Worm (Caenorhabditis elegans): Measurements from ENCODE around the gene K07C5.9.

K07C5.9 gene

DNA sequence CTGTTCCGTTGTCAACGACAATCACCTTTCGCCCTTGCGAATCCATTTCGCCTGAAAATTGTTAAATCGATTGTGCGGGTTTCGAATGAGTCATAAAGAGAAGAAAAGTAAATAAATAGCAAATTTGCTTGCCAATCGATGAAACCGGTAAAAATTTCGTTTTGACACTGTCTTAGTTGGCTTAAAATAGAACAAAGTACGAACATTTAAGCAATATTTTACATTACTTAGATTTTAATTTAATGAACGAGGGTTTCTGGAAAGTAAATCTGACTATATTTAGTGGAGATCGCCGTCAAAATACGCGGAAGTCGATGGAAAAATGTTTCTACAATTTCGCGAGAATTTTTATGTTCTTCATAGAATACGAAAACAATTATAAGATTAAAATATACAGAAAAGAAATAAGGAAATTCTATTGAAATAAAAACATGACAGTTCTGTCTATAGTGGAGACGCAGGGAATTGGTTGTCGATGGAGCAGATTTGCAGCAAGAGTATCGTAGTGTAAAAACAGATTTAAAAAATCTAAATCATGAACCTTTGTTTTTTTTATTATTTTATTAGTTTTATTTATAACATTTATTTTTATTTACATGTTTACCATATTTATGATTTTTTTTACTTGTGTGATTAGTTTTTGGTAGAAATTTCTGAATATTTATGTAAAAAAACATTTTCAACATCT lies 11.5 kb downstream of the K07C5.9 start, which contains the start of gene arx-2:
Gene arx-2, minus strand, starts transcription at position 51 of the 688 bp plus-strand sequence.
- TF ChIP-seq lsy-2 (tag; optimal IDR thresholded peaks at IDR 0.05) (peak; percentile 16), nhr-237 (tag; optimal IDR thresholded peaks at IDR 0.05) (peak; percentile 38), ceh-39 (tag; optimal IDR thresholded peaks at IDR 0.05) (peak; percentile 12), snpc-4 (tag; optimal IDR thresholded peaks at IDR 0.05) (no peak), lin-32 (GFP tag; optimal IDR thresholded peaks at IDR 0.05) (no peak), ces-1 (GFP tag; optimal IDR thresholded peaks at IDR 0.05) (peak; percentile 48), pha-4 (tag; optimal IDR thresholded peaks at IDR 0.05) (peak; percentile 15)

DNA sequence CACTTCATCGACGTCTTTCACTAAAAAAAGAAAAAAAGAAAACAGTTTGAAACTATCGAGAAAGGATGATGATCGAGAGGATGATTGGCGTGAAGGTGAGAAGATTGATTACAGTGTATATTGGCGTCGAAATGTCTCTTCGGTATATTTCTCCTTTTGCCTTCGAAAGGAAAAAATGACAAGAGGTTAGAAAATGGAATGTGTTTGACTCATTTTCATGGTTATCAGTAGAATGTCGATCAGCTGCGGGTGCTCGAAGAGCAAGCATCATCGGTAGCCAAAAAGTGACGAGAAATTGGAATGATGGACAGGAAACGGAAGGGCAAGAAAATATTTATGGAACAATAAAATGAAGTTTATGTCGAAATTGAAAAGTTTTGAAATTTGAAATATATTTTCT lies 16.1 kb downstream of the K07C5.9 start:
- no peak for TF ChIP-seq cnd-1 (tag; optimal IDR thresholded peaks at IDR 0.05)
- no peak for TF ChIP-seq ceh-39 (tag; optimal IDR thresholded peaks at IDR 0.05)
- no peak for TF ChIP-seq tbx-8 (GFP tag; optimal IDR thresholded peaks at IDR 0.05)
- no peak for TF ChIP-seq drap-1 (GFP tag; optimal IDR thresholded peaks at IDR 0.05)
- no peak for TF ChIP-seq snpc-4 (tag; optimal IDR thresholded peaks at IDR 0.05)
- TF ChIP-seq flh-1 (GFP tag; optimal IDR thresholded peaks at IDR 0.05) = no peak
- TF ChIP-seq M03D4.4 (tag; optimal IDR thresholded peaks at IDR 0.05) = no peak
- TF ChIP-seq nhr-2 (tag; optimal IDR thresholded peaks at IDR 0.05) = no peak
- TF ChIP-seq elt-3 (tag; optimal IDR thresholded peaks at IDR 0.05) = no peak
- no peak for TF ChIP-seq ceh-83 (GFP tag; optimal IDR thresholded peaks at IDR 0.05)

DNA sequence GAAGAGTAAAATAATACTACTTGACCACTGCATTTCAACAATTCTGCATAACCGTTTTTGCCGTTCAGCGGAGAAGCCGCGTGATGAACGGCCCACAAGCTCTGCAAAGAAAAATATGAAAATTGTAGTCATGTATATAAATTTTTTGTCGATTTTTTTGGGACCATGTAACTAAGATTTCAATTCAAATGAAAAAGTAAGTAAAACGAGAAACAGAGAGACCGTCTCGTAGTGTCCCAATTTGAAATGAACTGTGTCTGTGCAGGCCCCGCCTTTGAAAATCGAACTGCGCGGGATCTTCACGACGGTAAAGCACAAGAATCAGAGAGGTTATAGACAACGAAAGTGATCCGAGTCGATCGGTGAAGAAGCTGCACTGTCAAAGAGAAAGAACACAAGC lies 17.9 kb downstream of the K07C5.9 start, which contains the start of gene crm-1:
Gene crm-1, minus strand, starts transcription at position 101 of the 400 bp plus-strand sequence.
- no peak for TF ChIP-seq unc-39 (tag; optimal IDR thresholded peaks at IDR 0.05)
- TF ChIP-seq mls-2 (tag; optimal IDR thresholded peaks at IDR 0.05) = no peak
- no peak for TF ChIP-seq lsy-2 (tag; optimal IDR thresholded peaks at IDR 0.05)
- TF ChIP-seq ham-2 (GFP tag; optimal IDR thresholded peaks at IDR 0.05) = no peak
- no peak for TF ChIP-seq M03D4.4 (tag; optimal IDR thresholded peaks at IDR 0.05)
- no peak for TF ChIP-seq bed-3 (GFP tag; optimal IDR thresholded peaks at IDR 0.05)
- TF ChIP-seq unc-120 (tag; optimal IDR thresholded peaks at IDR 0.05; ENCODE audit: poor library complexity, severe bottlenecking) = no peak
- no peak for TF ChIP-seq sptf-1 (tag; optimal IDR thresholded peaks at IDR 0.05)
- no peak for TF ChIP-seq elt-3 (tag; optimal IDR thresholded peaks at IDR 0.05)
- TF ChIP-seq nhr-12 (tag; optimal IDR thresholded peaks at IDR 0.05) = no peak
- TF ChIP-seq unc-62 (GFP tag; optimal IDR thresholded peaks at IDR 0.05) = no peak
- TF ChIP-seq snpc-4 (tag; optimal IDR thresholded peaks at IDR 0.05) = no peak
- TF ChIP-seq ceh-39 (tag; optimal IDR thresholded peaks at IDR 0.05) = no peak
- no peak for TF ChIP-seq mab-5 (tag; optimal IDR thresholded peaks at IDR 0.05)
- no peak for TF ChIP-seq lin-32 (GFP tag; optimal IDR thresholded peaks at IDR 0.05)
- TF ChIP-seq ces-1 (GFP tag; optimal IDR thresholded peaks at IDR 0.05) = no peak
- no peak for TF ChIP-seq hlh-1 (tag; optimal IDR thresholded peaks at IDR 0.05)
- no peak for TF ChIP-seq nhr-237 (tag; optimal IDR thresholded peaks at IDR 0.05)

DNA sequence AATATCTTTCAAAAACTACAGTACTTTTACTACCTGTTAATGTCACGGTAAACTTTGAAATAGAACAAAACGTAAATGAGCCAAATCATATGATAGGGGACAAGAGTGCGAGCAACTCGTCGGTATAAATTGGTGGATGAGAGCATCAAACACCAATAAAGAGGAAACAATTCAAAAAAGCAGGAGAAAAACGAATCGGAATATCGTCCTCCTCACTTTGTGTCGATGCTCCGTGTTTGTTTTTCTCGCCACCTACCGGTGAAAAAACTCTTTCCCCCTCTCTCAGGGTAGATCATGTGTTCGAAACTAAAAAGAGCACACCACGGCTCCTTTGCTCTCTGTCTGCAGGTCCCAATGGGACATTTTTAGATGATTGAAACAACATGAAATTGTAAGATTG lies 21.9 kb downstream of the K07C5.9 start:
- TF ChIP-seq ces-1 (GFP tag; optimal IDR thresholded peaks at IDR 0.05) (no peak), tbx-8 (GFP tag; optimal IDR thresholded peaks at IDR 0.05) (no peak), cnd-1 (tag; optimal IDR thresholded peaks at IDR 0.05) (no peak), ham-2 (GFP tag; optimal IDR thresholded peaks at IDR 0.05) (no peak), M03D4.4 (tag; optimal IDR thresholded peaks at IDR 0.05) (no peak), elt-1 (tag; optimal IDR thresholded peaks at IDR 0.05; ENCODE audit: borderline replicate concordance, insufficient read depth) (no peak), nhr-2 (tag; optimal IDR thresholded peaks at IDR 0.05) (no peak), pha-4 (tag; optimal IDR thresholded peaks at IDR 0.05) (no peak), mep-1 (tag; optimal IDR thresholded peaks at IDR 0.05) (no peak), ztf-11 (tag; optimal IDR thresholded peaks at IDR 0.05) (no peak), mls-2 (tag; optimal IDR thresholded peaks at IDR 0.05) (no peak), sem-2 (GFP tag; optimal IDR thresholded peaks at IDR 0.05) (no peak), lsy-2 (tag; optimal IDR thresholded peaks at IDR 0.05) (no peak)

DNA sequence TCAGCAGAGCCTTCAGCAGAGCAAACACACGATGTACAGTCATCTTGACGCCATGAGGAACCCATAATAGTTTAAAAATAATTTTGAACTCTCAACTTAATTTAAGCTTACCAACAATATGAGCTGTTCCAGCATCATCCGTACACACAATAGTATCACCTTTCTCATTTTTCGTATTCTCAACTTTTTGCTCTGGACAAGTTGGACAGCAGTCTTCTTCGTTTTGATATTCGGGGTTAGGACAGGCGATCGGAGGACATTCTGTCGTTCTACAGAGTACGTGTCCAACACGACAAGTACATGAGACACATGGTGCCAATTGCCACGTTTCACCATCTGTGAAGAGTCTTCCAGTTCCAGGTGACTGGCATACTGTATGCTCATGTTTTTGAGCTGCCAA lies 26.4 kb downstream of the K07C5.9 start:
- TF ChIP-seq nhr-76 (tag; optimal IDR thresholded peaks at IDR 0.05) = no peak
- no peak for TF ChIP-seq nhr-2 (tag; optimal IDR thresholded peaks at IDR 0.05)
- TF ChIP-seq lin-32 (GFP tag; optimal IDR thresholded peaks at IDR 0.05) = no peak
- no peak for TF ChIP-seq nhr-12 (tag; optimal IDR thresholded peaks at IDR 0.05)
- TF ChIP-seq elt-3 (tag; optimal IDR thresholded peaks at IDR 0.05) = no peak
- TF ChIP-seq ceh-43 (GFP tag; optimal IDR thresholded peaks at IDR 0.05) = no peak
- no peak for TF ChIP-seq lin-13 (tag; optimal IDR thresholded peaks at IDR 0.05)
